Worm (Caenorhabditis elegans): ENCODE results near the gene Y41E3.13.

Gene Y41E3.13

DNA sequence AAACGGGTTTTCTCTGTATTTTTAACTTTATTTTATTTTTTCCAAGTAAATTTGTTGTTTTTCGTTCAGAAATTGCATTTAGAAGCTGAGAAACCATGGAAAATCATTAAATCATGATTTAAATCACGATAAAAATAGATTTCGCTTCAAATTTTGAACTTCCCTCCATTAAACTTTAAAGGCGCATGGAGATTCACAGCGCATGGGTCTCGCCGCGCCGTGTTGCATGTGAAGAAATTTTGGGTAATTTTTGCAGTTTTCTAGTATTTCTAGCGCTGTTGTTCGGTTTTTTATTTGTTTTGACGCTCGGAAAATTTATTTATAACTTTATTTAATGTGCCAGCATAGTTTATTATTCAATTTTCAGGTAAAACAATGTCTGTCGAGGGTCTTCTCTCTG is 21.1 kb upstream of the Y41E3.13 start, which contains the start of gene eef-1B.2 (continued):
- TF ChIP-seq nhr-28 (tag; optimal IDR thresholded peaks at IDR 0.05) (no peak), nhr-85 (tag) (peak; percentile 16), sptf-1 (tag; optimal IDR thresholded peaks at IDR 0.05) (no peak), ceh-88 (GFP tag; IDR thresholded peaks at IDR 0.05) (no peak), ama-1 (optimal IDR thresholded peaks at IDR 0.05) (no peak), nhr-76 (tag; optimal IDR thresholded peaks at IDR 0.05) (no peak), hpl-2 (GFP tag; optimal IDR thresholded peaks at IDR 0.05) (no peak), tbx-2 (tag; optimal IDR thresholded peaks at IDR 0.05) (peak; percentile 61), sup-37 (GFP tag; optimal IDR thresholded peaks at IDR 0.05) (no peak), ztf-11 (tag; optimal IDR thresholded peaks at IDR 0.05) (no peak), blmp-1 (tag; optimal IDR thresholded peaks at IDR 0.05) (peak; percentile 57), C34B4.2 (tag; optimal IDR thresholded peaks at IDR 0.05) (no peak), sox-4 (tag; optimal IDR thresholded peaks at IDR 0.05) (no peak), isw-1 (GFP tag; IDR thresholded peaks at IDR 0.05) (peak; percentile 52), tlp-1 (tag; optimal IDR thresholded peaks at IDR 0.05) (no peak), ztf-4 (tag; optimal IDR thresholded peaks at IDR 0.05) (no peak), nhr-19 (GFP tag; conservative IDR thresholded peaks at IDR 0.05) (peak; percentile 54), mef-2 (tag; optimal IDR thresholded peaks at IDR 0.05) (no peak), mep-1 (tag; optimal IDR thresholded peaks at IDR 0.05) (peak; percentile 84), snu-23 (GFP tag; optimal IDR thresholded peaks at IDR 0.05) (peak; percentile 78), lin-14 (GFP tag; optimal IDR thresholded peaks at IDR 0.05) (no peak), aha-1 (tag; optimal IDR thresholded peaks at IDR 0.05) (no peak), elt-2 (tag; optimal IDR thresholded peaks at IDR 0.05) (no peak), mab-9 (GFP tag; IDR thresholded peaks at IDR 0.05) (no peak), zip-4 (GFP tag; optimal IDR thresholded peaks at IDR 0.05) (no peak), irx-1 (tag; optimal IDR thresholded peaks at IDR 0.05) (no peak), mdl-1 (tag; optimal IDR thresholded peaks at IDR 0.05) (peak in 1 of 2 experiments; percentile 71), hlh-4 (tag; optimal IDR thresholded peaks at IDR 0.05) (no peak), ceh-8 (GFP tag; optimal IDR thresholded peaks at IDR 0.05) (no peak), pag-3 (tag; optimal IDR thresholded peaks at IDR 0.05; ENCODE audit: borderline replicate concordance, insufficient read depth) (no peak), C16A3.4 (tag; optimal IDR thresholded peaks at IDR 0.05) (peak; percentile 80), ets-5 (GFP tag; IDR thresholded peaks at IDR 0.05) (no peak), nhr-237 (tag; optimal IDR thresholded peaks at IDR 0.05) (peak; percentile 29), nhr-77 (tag; optimal IDR thresholded peaks at IDR 0.05) (peak; percentile 21), ceh-82 (tag; optimal IDR thresholded peaks at IDR 0.05) (peak in 2 of 3 experiments; percentile 47 to 62), ces-1 (GFP tag; optimal IDR thresholded peaks at IDR 0.05) (no peak), nhr-12 (tag; optimal IDR thresholded peaks at IDR 0.05) (no peak), fos-1 (tag; optimal IDR thresholded peaks at IDR 0.05) (no peak), nhr-47 (tag; optimal IDR thresholded peaks at IDR 0.05) (peak; percentile 65), lsy-2 (tag; optimal IDR thresholded peaks at IDR 0.05) (peak; percentile 71 to 89), swsn-7 (tag; optimal IDR thresholded peaks at IDR 0.05) (peak; percentile 48), grh-1 (GFP tag; IDR thresholded peaks at IDR 0.05) (no peak), egl-13 (tag; optimal IDR thresholded peaks at IDR 0.05) (peak; percentile 16), F16B12.6 (tag; optimal IDR thresholded peaks at IDR 0.05) (peak; percentile 61), xbp-1 (tag; optimal IDR thresholded peaks at IDR 0.05) (peak; percentile 72), ceh-63 (GFP tag; optimal IDR thresholded peaks at IDR 0.05) (no peak), nhr-84 (tag; optimal IDR thresholded peaks at IDR 0.05) (no peak)
